Worm (Caenorhabditis elegans) whole organism, early embryonic: ENCODE data around the gene praf-3.

Experiments
- F13C5.2 ChIP-seq: sonication (generic microtip); optimal IDR thresholded peaks from 2 replicates; lab custom pipeline; 2017; ENCODE audit warnings: mild to moderate bottlenecking, missing genetic modification characterization, inconsistent platforms, missing compliant biosample characterization
- aly-1 ChIP-seq: sonication (generic microtip); optimal IDR thresholded peaks from 2 replicates; lab custom pipeline; 2016; ENCODE audit warnings: missing genetic modification characterization, missing compliant biosample characterization
- ama-1 ChIP-seq: fragments of 150-350 bp; optimal IDR thresholded peaks from 2 replicates; lab custom pipeline; 2014
- ceh-13 ChIP-seq: fragments of 200-800 bp; sonication (Bioruptor generic); optimal IDR thresholded peaks from 2 replicates; lab custom pipeline; 2018; ENCODE audit warnings: mild to moderate bottlenecking, missing genetic modification characterization, missing compliant biosample characterization
- ceh-36 ChIP-seq: sonication (generic microtip); optimal IDR thresholded peaks from 2 replicates; lab custom pipeline; 2016; ENCODE audit warnings: missing genetic modification characterization, inconsistent platforms, missing compliant biosample characterization
- ets-7 ChIP-seq: sonication (generic microtip); optimal IDR thresholded peaks from 2 replicates; lab custom pipeline; 2016; ENCODE audit warnings: missing genotype, missing genetic modification characterization, missing compliant biosample characterization
- flt-1 ChIP-seq: fragments of 200-800 bp; sonication (Bioruptor generic); IDR thresholded peaks from 2 replicates; pipeline ENCODE4 v1.3.6; 2022; ENCODE audit warnings: missing genetic modification characterization, missing compliant biosample characterization
- hmbx-1 ChIP-seq: sonication (generic microtip); optimal IDR thresholded peaks from 2 replicates; lab custom pipeline; 2016; ENCODE audit warnings: mild to moderate bottlenecking, missing genetic modification characterization, missing compliant biosample characterization
- hnd-1 ChIP-seq: sonication (generic microtip); optimal IDR thresholded peaks from 2 replicates; lab custom pipeline; 2016; ENCODE audit warnings: missing genetic modification characterization, missing compliant biosample characterization
- pes-1 ChIP-seq: fragments of 200-800 bp; sonication (Bioruptor generic); IDR thresholded peaks from 2 replicates; pipeline ENCODE4 v1.3.6; 2022; ENCODE audit warnings: missing genetic modification reagents, missing genetic modification characterization, missing compliant biosample characterization
- scrt-1 ChIP-seq: fragments of 200-800 bp; sonication (Bioruptor generic); IDR thresholded peaks from 2 replicates; pipeline ENCODE4 v1.3.6; 2022; ENCODE audit warnings: missing genetic modification characterization, missing compliant biosample characterization
- tbx-37 ChIP-seq: fragments of 200-800 bp; sonication (Bioruptor generic); conservative IDR thresholded peaks from 2 replicates; pipeline ENCODE4 v1.3.6; 2022; ENCODE audit warnings: missing genetic modification reagents, missing genetic modification characterization, missing compliant biosample characterization

DNA sequence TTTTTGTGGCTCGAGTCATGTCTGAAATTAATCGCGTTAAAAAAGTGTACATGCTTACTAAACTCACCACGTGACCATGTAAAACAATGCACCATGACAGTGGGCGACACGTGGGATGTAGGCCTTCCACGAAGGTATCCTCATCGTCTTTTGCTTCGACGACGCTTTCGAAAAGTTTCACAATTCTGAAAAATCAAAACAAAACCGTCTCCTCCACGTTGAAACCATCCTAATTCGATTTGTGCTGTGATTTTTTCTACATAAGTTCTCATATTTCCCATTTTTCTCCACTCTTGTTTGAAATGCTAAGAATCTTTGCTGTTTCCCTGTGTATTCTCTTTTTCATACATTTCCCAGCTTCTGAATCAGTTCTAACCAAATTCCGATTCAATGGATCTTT is 25.2 kb upstream of the praf-3 start, which contains the start of gene F17E9.3:
- TF ChIP-seq F13C5.2, result no peak
- TF ChIP-seq aly-1 (tag; lab: Kevin White, UChicago), result no peak
- no peak for TF ChIP-seq ceh-36
- no peak for TF ChIP-seq ama-1 (lab: Kevin White, UChicago)
- no peak for TF ChIP-seq pes-1 (GFP tag; lab: Robert Waterston, UW)
- no peak for TF ChIP-seq hnd-1 (tag; lab: Kevin White, UChicago)
- no peak for TF ChIP-seq ceh-13 (GFP tag; lab: Kevin White, UChicago)
- TF ChIP-seq ets-7 (tag; lab: Kevin White, UChicago), result no peak
- no peak for TF ChIP-seq hmbx-1 (tag; lab: Kevin White, UChicago)
- TF ChIP-seq flt-1 (GFP tag; lab: Robert Waterston, UW), result no peak
- no peak for TF ChIP-seq tbx-37
- TF ChIP-seq scrt-1, result no peak
